Fruit fly (Drosophila melanogaster): ENCODE data around the gene CG5921.

DNA sequence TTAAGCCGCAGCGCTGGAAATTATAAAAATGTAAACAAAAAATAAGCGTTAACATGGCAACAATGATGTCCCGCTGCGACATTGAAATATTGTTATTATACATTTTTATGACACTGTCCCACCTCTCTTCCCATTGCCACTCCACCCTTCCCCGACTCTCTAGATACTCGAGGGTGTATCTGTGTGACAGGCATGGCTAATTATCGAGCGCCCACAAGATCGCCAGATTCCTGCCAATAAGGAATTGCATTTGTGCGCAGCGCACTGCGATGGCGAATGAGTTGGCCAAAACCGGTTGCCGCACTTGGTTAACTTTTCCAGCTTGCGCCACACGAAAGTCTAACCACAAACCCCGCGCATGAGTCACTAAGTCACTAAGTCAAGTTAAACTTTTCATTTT, 20.0 kb upstream of the CG5921 start:
- TF ChIP-seq acj6 (GFP tag; optimal IDR thresholded peaks at IDR 0.05): no peak
- TF ChIP-seq cyc (GFP tag; optimal IDR thresholded peaks at IDR 0.05): no peak
- no peak for TF ChIP-seq CG11902 (GFP tag; optimal IDR thresholded peaks at IDR 0.05)
- TF ChIP-seq CG34406 (GFP tag; optimal IDR thresholded peaks at IDR 0.05): no peak
